Worm (Caenorhabditis elegans) whole organism, L4 larva: Measurements from ENCODE around the gene srh-180.

Experiments
- D1046.2 ChIP-seq: fragments of 200-800 bp; sonication (Bioruptor generic); IDR thresholded peaks from 2 replicates; pipeline ENCODE4 v1.3.6; 2022; ENCODE audit warnings: missing genetic modification characterization, missing compliant biosample characterization
- T26A8.4 ChIP-seq: fragments of 200-800 bp; sonication (Bioruptor generic); IDR thresholded peaks from 2 replicates; pipeline ENCODE4 v1.3.6; 2022; ENCODE audit warnings: missing genetic modification characterization, missing compliant biosample characterization
- ZK546.5 ChIP-seq, 2 experiments: sonication (generic microtip); optimal IDR thresholded peaks; 2 replicates each; lab custom pipeline; 2017; ENCODE audit warnings: missing biosample characterization in 2 of 2, missing genetic modification characterization in 2 of 2
- ceh-82 ChIP-seq: sonication (generic microtip); optimal IDR thresholded peaks from 2 replicates; lab custom pipeline; 2017; ENCODE audit warnings: missing biosample characterization, missing genetic modification characterization
- cey-2 ChIP-seq: sonication (generic microtip); optimal IDR thresholded peaks from 3 replicates; lab custom pipeline; 2017; ENCODE audit warnings: missing genetic modification characterization, mild to moderate bottlenecking, missing compliant biosample characterization, antibody characterized with exemption, borderline replicate concordance; ENCODE audit not compliant: insufficient read depth
- fkh-10 ChIP-seq: fragments of 150-350 bp; optimal IDR thresholded peaks from 2 replicates; lab custom pipeline; 2014; ENCODE audit warnings: missing biosample characterization, missing genetic modification reagents, missing genetic modification characterization
- jun-1 ChIP-seq: fragments of 150-350 bp; optimal IDR thresholded peaks from 2 replicates; lab custom pipeline; 2014; ENCODE audit warnings: missing biosample characterization, missing genetic modification reagents, missing genetic modification characterization
- lin-1 ChIP-seq: fragments of 200-800 bp; sonication (Bioruptor generic); IDR thresholded peaks from 2 replicates; pipeline ENCODE4 v1.3.6; 2022; ENCODE audit warnings: missing genetic modification reagents, missing genetic modification characterization, missing compliant biosample characterization
- unc-62 ChIP-seq, 3 experiments: fragments of 150-350 bp in 1 of 3; sonication (generic microtip); optimal IDR thresholded peaks in 2 of 3; peaks in 1 of 3; 1 replicate in 1 of 3; 2 replicates in 2 of 3; lab custom pipeline; 2014 to 2017; ENCODE audit warnings: missing biosample characterization in 3 of 3, missing genetic modification characterization in 3 of 3, missing genetic modification reagents in 3 of 3, missing genotype in 1 of 3
- ztf-11 ChIP-seq: fragments of 150-350 bp; optimal IDR thresholded peaks from 2 replicates; lab custom pipeline; 2014; ENCODE audit warnings: missing biosample characterization, missing genetic modification characterization

- TF ChIP-seq ceh-82 (tag; lab: Kevin White, UChicago) (no peak), jun-1 (tag; lab: Kevin White, UChicago) (no peak), D1046.2 (no peak), cey-2 (tag; lab: Kevin White, UChicago) (no peak), lin-1 (GFP tag; lab: Robert Waterston, UW) (no peak), unc-62 (GFP tag; optimal IDR thresholded peaks at IDR 0.05 in 1 of 2; lab: Kevin White, UChicago) (no peak), unc-62 (tag; optimal IDR thresholded peaks at IDR 0.05; lab: Kevin White, UChicago) (no peak), ZK546.5 (tag; optimal IDR thresholded peaks at IDR 0.05; lab: Kevin White, UChicago) (no peak), fkh-10 (GFP tag; lab: Kevin White, UChicago) (no peak), T26A8.4 (GFP tag; lab: Robert Waterston, UW) (no peak), ztf-11 (tag; lab: Kevin White, UChicago) (no peak)
Observed at ce11 chrV:16275347-16275746, 42.0 kb upstream of the srh-180 start, which contains the start of gene pacl-1.
